Fruit fly (Drosophila melanogaster) ovary, adult (tissue): Measurements from ENCODE around the gene CLS.

Experiments
- CG17801 ChIP-seq: fragments of 200-800 bp; optimal IDR thresholded peaks from 2 replicates; lab custom pipeline; 2019; ENCODE audit warnings: missing biosample characterization, mild to moderate bottlenecking, missing genetic modification characterization, moderate library complexity; ENCODE audit not compliant: partially characterized antibody

Gene CLS

DNA sequence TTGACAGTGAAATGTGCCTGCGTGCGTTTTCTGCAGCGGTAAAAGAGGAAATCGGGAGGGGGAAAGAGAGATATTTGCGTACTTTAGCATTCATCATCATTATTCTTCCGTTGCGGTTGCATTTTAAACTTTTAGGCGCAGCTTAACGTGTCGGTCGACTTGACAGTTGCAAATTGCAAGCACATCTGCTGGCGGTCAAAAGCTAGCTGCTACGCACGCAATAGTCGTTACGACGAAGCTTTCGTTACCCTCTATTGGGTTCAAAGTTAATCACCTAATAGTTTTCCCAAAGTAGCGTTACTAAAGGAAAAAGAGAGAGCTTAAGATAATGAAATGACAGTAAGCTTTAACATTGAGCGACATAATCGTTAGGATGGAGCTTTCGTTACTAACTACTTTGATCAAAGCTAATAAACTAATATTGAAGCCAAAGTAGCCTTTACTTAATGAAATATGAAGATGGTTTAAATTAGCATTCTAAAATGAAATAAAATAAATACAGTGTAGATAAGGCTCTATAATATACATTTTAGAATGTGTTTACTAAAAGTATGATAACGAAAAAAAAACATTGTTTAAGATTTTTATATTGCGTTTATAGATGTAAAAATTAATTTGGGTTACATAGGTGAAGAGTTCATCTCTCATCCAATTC, 35.0 kb downstream of the CLS start:
- TF ChIP-seq CG17801 (GFP tag; lab: Kevin White, UChicago), result peak; percentile 24

DNA sequence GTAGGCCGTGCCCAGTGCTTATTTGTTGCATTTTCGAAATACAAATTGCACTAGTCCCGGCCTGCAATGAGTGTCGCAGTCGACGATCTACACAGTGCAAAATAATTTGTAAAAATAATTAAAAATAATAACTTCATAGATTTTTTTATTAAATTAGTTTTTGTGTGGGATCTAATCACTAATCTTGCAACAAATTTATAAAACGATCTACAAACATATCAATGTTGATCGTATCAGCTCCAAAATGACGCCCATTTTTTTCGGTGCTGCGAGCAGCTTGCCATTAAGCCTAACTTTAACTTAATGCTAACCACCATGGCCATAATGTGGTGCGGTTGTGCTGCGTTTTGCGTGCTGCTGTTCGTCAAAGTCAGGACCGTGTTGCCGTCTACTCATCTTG, 35.8 kb downstream of the CLS start:
- peak; percentile 48 for TF ChIP-seq CG17801 (GFP tag; lab: Kevin White, UChicago)

- no peak for TF ChIP-seq CG17801 (GFP tag; lab: Kevin White, UChicago)
Observed at dm6 chr3R:25650417-25650816, 36.8 kb downstream of the CLS start.

- TF ChIP-seq CG17801 (GFP tag; lab: Kevin White, UChicago), result no peak
Observed at dm6 chr3R:25648258-25648606, 38.9 kb downstream of the CLS start.

DNA sequence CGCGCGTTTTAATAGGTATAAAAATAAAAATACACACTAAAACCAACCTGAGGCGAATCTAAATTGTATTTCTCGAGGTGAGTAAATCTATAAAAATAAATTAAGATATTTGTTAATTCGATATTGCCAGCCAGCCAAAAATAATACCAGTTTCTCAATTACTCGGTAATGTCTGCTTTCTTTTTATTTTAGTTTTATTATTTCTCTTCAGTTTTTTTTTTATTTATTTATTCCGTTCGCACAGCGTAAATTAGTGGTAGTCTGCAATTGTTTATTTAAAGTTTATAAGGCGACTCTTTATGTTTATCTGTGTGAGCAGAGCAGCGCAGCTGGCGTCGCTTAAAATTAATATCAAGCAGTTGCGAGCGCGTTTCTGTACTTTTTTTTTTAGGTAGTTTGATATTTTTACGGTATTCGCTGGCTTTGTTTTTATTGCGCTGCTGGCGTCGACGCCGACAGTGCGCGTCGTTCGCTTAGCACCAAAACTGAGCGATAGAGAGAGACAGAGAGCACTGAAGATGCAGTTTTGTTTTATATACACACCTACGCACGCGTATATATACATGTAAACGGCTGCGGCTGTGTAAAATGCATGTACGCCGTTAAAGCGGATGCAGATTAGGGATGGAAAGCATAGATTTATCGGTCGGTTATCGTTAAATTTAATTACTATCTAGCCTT, 39.5 kb downstream of the CLS start:
- peak; percentile 87 for TF ChIP-seq CG17801 (GFP tag; lab: Kevin White, UChicago)

DNA sequence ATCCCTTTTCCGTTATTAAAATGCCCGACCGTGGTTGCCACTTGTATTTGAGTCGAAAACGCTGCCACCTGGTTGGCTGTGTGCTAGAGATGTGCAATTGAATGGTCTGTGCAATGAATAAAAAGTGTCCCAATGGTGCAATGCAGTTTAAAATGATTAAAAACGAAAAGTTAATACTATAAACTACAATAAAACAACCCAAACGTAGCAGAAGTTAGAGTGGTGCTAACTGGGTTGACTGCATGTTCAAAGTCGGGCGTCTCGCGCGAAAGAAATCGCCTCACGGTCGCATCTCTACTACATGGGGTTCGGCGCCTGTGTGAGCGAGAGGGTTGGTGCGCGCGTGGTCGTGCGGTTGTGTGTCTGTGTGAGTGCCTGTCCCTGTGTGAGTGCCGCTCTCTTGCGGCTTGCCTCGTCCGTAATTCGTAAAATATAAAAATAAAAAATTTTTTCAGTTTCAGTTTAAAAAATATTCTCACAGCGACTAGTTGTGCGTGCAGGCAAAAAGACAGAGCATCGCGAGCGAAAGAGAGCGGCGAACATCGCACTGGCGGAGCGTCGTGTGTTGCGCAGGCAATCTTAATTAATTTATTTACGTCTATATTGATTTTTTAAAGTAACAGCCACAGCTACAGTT, 40.2 kb downstream of the CLS start:
- TF ChIP-seq CG17801 (GFP tag; lab: Kevin White, UChicago), result peak; percentile 78

DNA sequence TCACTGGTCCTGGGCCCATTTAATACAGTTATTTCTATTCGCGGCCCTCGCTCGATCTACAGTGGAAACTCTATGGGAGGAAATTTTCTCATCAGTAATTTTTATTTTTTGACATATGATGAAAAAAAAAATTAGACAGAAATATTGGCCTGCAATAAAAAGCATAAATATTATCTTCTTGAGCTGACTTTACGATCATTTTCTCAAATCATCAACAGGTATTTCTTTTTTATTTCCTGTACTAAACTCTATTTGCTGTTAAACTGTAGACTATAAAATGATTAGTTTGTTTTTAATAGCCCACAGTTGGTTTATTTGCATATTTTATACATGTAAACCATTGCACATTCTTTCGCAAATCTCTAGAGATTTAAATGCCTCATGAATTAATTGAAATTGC, 43.0 kb downstream of the CLS start:
- no peak for TF ChIP-seq CG17801 (GFP tag; lab: Kevin White, UChicago)

dm6 chr3R:25640463-25640862, 46.7 kb downstream of the CLS start:
- TF ChIP-seq CG17801 (GFP tag; lab: Kevin White, UChicago), result peak; percentile 86

dm6 chr3R:25638961-25639360, 48.2 kb downstream of the CLS start:
- TF ChIP-seq CG17801 (GFP tag; lab: Kevin White, UChicago), result peak; percentile 90

- no peak for TF ChIP-seq CG17801 (GFP tag; lab: Kevin White, UChicago)
Observed at dm6 chr3R:25638381-25638780, 48.8 kb downstream of the CLS start.

DNA sequence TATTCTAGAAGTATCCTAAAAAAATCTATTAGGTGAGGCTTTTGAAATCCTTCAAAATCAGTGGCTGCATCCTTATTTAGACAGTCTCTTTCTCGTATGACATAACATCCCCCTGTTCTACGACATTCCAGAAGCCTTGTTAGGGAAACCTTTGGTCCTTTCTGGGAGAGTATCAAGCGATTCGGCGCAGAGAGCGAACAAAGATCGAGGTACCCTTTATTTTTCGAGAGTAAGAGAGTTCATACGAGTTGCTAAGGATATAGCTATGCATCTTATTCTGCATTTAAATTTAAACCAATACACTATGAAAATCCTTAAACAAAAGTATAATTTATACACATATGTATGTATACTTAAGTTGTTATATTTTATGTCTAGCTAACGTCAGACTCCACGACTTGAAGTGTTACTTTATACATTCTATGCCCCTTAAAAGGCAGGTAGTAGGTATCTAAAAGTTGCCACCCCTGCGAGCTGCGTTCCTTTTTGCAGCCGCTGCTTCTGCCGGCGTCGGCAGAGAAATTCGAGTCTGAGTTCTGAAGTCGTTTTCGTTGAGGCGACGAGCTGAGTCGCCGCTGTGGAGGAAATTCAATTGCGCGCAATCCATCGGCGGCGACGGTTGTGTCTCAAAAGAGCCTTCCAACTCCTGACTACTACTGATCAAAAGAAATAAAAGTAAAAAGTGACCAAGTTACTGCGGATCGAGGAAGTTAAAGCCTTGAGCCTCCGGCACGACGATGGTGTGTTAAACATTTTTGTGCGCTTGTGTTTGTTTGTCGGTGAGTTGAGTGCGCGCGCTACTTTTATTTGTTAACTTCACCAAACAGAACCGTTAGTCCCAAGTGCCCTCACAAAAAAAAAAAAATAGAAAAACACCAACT, 49.6 kb downstream of the CLS start, which contains the start of gene jigr1:
Gene jigr1 (plus strand): TSS at position 550 of the 881 bp plus-strand sequence.
- no peak for TF ChIP-seq CG17801 (GFP tag; lab: Kevin White, UChicago)
